Fruit fly (Drosophila melanogaster) whole organism, embryonic: ENCODE results near the gene Tti1.

Experiments
- Adf1 ChIP-seq: fragments of 200-800 bp; sonication (Bioruptor generic); IDR thresholded peaks from 2 replicates; pipeline ENCODE4 v1.3.6; 2022; ENCODE audit warnings: missing biosample characterization, missing genetic modification characterization
- CG11723 ChIP-seq: fragments of 200-800 bp; sonication (Bioruptor generic); optimal IDR thresholded peaks from 2 replicates; lab custom pipeline; 2017; ENCODE audit warnings: missing biosample characterization, mild to moderate bottlenecking, missing genetic modification characterization
- CG12769 ChIP-seq: fragments of 200-800 bp; sonication (Bioruptor generic); optimal IDR thresholded peaks from 2 replicates; lab custom pipeline; 2019; ENCODE audit warnings: missing biosample characterization, mild to moderate bottlenecking, missing genetic modification characterization, moderate library complexity
- CG13296 ChIP-seq: fragments of 200-800 bp; sonication (Bioruptor generic); optimal IDR thresholded peaks from 3 replicates; lab custom pipeline; 2018; ENCODE audit warnings: missing biosample characterization, mild to moderate bottlenecking, missing genetic modification characterization
- CG13624 ChIP-seq: fragments of 200-800 bp; sonication (Bioruptor generic); optimal IDR thresholded peaks from 2 replicates; lab custom pipeline; 2016; ENCODE audit warnings: missing biosample characterization, missing genetic modification characterization
- CG14965 ChIP-seq: fragments of 200-800 bp; sonication (Bioruptor generic); optimal IDR thresholded peaks from 2 replicates; lab custom pipeline; 2016; ENCODE audit warnings: missing biosample characterization, missing genetic modification characterization, borderline replicate concordance
- CG15073 ChIP-seq: fragments of 200-800 bp; sonication (Bioruptor generic); optimal IDR thresholded peaks from 2 replicates; lab custom pipeline; 2016; ENCODE audit warnings: missing biosample characterization, missing genetic modification characterization
- CG17385 ChIP-seq: fragments of 200-800 bp; sonication (Bioruptor generic); optimal IDR thresholded peaks from 3 replicates; lab custom pipeline; 2018; ENCODE audit warnings: missing biosample characterization, mild to moderate bottlenecking, missing genetic modification characterization
- CG1792 ChIP-seq: fragments of 200-800 bp; sonication (Bioruptor generic); optimal IDR thresholded peaks from 2 replicates; lab custom pipeline; 2016; ENCODE audit warnings: missing biosample characterization, missing genetic modification characterization
- CG32767 ChIP-seq: fragments of 200-800 bp; sonication (Bioruptor generic); IDR thresholded peaks from 2 replicates; pipeline ENCODE4 v1.3.6; 2022; ENCODE audit warnings: missing biosample characterization, missing genetic modification characterization
- CG34422 ChIP-seq: fragments of 200-800 bp; sonication (Bioruptor generic); IDR thresholded peaks from 3 replicates; pipeline ENCODE4 v1.3.6; 2022; ENCODE audit warnings: missing biosample characterization, missing genetic modification characterization
- CG42726 ChIP-seq: fragments of 200-800 bp; sonication (Bioruptor generic); IDR thresholded peaks from 2 replicates; pipeline ENCODE4 v1.3.6; 2022; ENCODE audit warnings: missing biosample characterization, missing genetic modification characterization; ENCODE audit not compliant: partially characterized antibody
- CG6175 ChIP-seq: fragments of 200-800 bp; sonication (Bioruptor generic); IDR thresholded peaks from 3 replicates; pipeline ENCODE4 v1.3.6; 2022; ENCODE audit warnings: missing biosample characterization, missing genetic modification characterization
- CG8765 ChIP-seq: fragments of 200-800 bp; sonication (Bioruptor generic); IDR thresholded peaks from 2 replicates; pipeline ENCODE4 v1.3.6; 2022; ENCODE audit warnings: missing biosample characterization, missing genetic modification characterization
- CG9437 ChIP-seq: fragments of 200-800 bp; sonication (Bioruptor generic); optimal IDR thresholded peaks from 2 replicates; lab custom pipeline; 2018; ENCODE audit warnings: missing biosample characterization, mild to moderate bottlenecking, missing genetic modification characterization
- CG9727 ChIP-seq: fragments of 200-800 bp; sonication (Bioruptor generic); optimal IDR thresholded peaks from 3 replicates; lab custom pipeline; 2017; ENCODE audit warnings: missing biosample characterization, mild to moderate bottlenecking, missing genetic modification characterization
- CG9817 ChIP-seq: fragments of 200-800 bp; sonication (Bioruptor generic); optimal IDR thresholded peaks from 2 replicates; lab custom pipeline; 2018; ENCODE audit warnings: missing biosample characterization, mild to moderate bottlenecking, missing genetic modification characterization, moderate library complexity
- CG9932 ChIP-seq: fragments of 200-800 bp; sonication (Bioruptor generic); IDR thresholded peaks from 2 replicates; pipeline ENCODE4 v1.3.6; 2022; ENCODE audit warnings: missing biosample characterization, missing genetic modification characterization
- D19A ChIP-seq: fragments of 200-800 bp; optimal IDR thresholded peaks from 3 replicates; lab custom pipeline; 2019; ENCODE audit warnings: missing biosample characterization, mild to moderate bottlenecking, missing genetic modification characterization, moderate library complexity
- Dad ChIP-seq: fragments of 200-800 bp; sonication (Bioruptor generic); optimal IDR thresholded peaks from 3 replicates; lab custom pipeline; 2016; ENCODE audit warnings: missing biosample characterization, missing genetic modification characterization
- Dbx ChIP-seq: fragments of 200-800 bp; sonication (Bioruptor generic); IDR thresholded peaks from 3 replicates; pipeline ENCODE4 v1.3.6; 2022; ENCODE audit warnings: missing biosample characterization, missing genetic modification characterization
- Dip2 ChIP-seq: fragments of 200-800 bp; sonication (Bioruptor generic); IDR thresholded peaks from 2 replicates; pipeline ENCODE4 v1.3.6; 2022; ENCODE audit warnings: missing biosample characterization, missing genetic modification characterization
- Gsc ChIP-seq: fragments of 200-800 bp; sonication (Bioruptor generic); IDR thresholded peaks from 2 replicates; pipeline ENCODE4 v1.3.6; 2022; ENCODE audit warnings: missing biosample characterization, missing genetic modification characterization
- Med ChIP-seq: fragments of 200-800 bp; sonication (Bioruptor generic); peaks from one replicate; lab custom pipeline; 2016; ENCODE audit warnings: missing biosample characterization, missing genetic modification characterization, mild to moderate bottlenecking, inconsistent platforms, moderate library complexity
- Neu2 ChIP-seq: fragments of 200-800 bp; sonication (Bioruptor generic); optimal IDR thresholded peaks from 3 replicates; lab custom pipeline; 2016; ENCODE audit warnings: missing biosample characterization, missing genetic modification characterization, borderline replicate concordance
- Nf-YA ChIP-seq: fragments of 200-800 bp; sonication (Bioruptor generic); IDR thresholded peaks from 2 replicates; pipeline ENCODE4 v1.3.6; 2022; ENCODE audit warnings: missing biosample characterization, missing genetic modification characterization
- Nf-YC ChIP-seq: fragments of 200-800 bp; optimal IDR thresholded peaks from 3 replicates; lab custom pipeline; 2019; ENCODE audit warnings: missing biosample characterization, mild to moderate bottlenecking, missing genetic modification characterization, moderate library complexity
- Pdp1 ChIP-seq, 2 experiments: fragments of 200-800 bp; sonication (Bioruptor generic); optimal IDR thresholded peaks; 3 replicates each; lab custom pipeline; 2016; ENCODE audit warnings: missing biosample characterization in 2 of 2, missing genetic modification characterization in 2 of 2, mild to moderate bottlenecking in 1 of 2, moderate library complexity in 1 of 2
- Sox102F ChIP-seq: fragments of 200-800 bp; sonication (Bioruptor generic); optimal IDR thresholded peaks from 2 replicates; lab custom pipeline; 2018; ENCODE audit warnings: missing biosample characterization, mild to moderate bottlenecking, missing genetic modification characterization, moderate library complexity
- abd-A ChIP-seq: fragments of 200-800 bp; sonication (Bioruptor generic); optimal IDR thresholded peaks from 3 replicates; lab custom pipeline; 2019; ENCODE audit warnings: missing biosample characterization, mild to moderate bottlenecking, missing genetic modification characterization, moderate library complexity
- ewg ChIP-seq: fragments of 200-800 bp; sonication (Bioruptor generic); optimal IDR thresholded peaks from 3 replicates; lab custom pipeline; 2017; ENCODE audit warnings: mild to moderate bottlenecking, missing biosample characterization, missing genetic modification reagents, missing genetic modification characterization
- grau ChIP-seq: fragments of 200-800 bp; optimal IDR thresholded peaks from 3 replicates; lab custom pipeline; 2019; ENCODE audit warnings: missing biosample characterization, mild to moderate bottlenecking, missing genetic modification characterization, moderate library complexity
- gsb-n ChIP-seq: fragments of 200-800 bp; sonication (Bioruptor generic); optimal IDR thresholded peaks from 3 replicates; lab custom pipeline; 2018; ENCODE audit warnings: missing biosample characterization, mild to moderate bottlenecking, missing genetic modification characterization
- h ChIP-seq: fragments of >200 bp; optimal IDR thresholded peaks from 2 replicates; lab custom pipeline; 2017
- hbn ChIP-seq: fragments of 200-800 bp; sonication (Bioruptor generic); IDR thresholded peaks from 2 replicates; pipeline ENCODE4 v1.3.6; 2022; ENCODE audit warnings: missing biosample characterization, missing genetic modification characterization; ENCODE audit not compliant: partially characterized antibody
- insv ChIP-seq, 2 experiments: fragments of 200-800 bp; sonication (Bioruptor generic); optimal IDR thresholded peaks; 3 replicates each; lab custom pipeline; 2016 to 2018; ENCODE audit warnings: missing biosample characterization in 2 of 2, missing genetic modification characterization in 2 of 2
- lmd ChIP-seq: fragments of 200-800 bp; sonication (Bioruptor generic); IDR thresholded peaks from 2 replicates; pipeline ENCODE4 v1.3.6; 2022; ENCODE audit warnings: missing biosample characterization, missing genetic modification characterization
- luna ChIP-seq: fragments of 200-800 bp; sonication (Bioruptor generic); optimal IDR thresholded peaks from 2 replicates; lab custom pipeline; 2016; ENCODE audit warnings: missing biosample characterization, missing genetic modification characterization
- nerfin-2 ChIP-seq: fragments of 200-800 bp; sonication (Bioruptor generic); IDR thresholded peaks from 2 replicates; pipeline ENCODE4 v1.3.6; 2022; ENCODE audit warnings: missing biosample characterization, missing genetic modification characterization; ENCODE audit not compliant: partially characterized antibody
- oc ChIP-seq: fragments of 200-800 bp; sonication (Bioruptor generic); optimal IDR thresholded peaks from 2 replicates; lab custom pipeline; 2018; ENCODE audit warnings: missing biosample characterization, mild to moderate bottlenecking, missing genetic modification characterization, moderate library complexity
- phol ChIP-seq: fragments of 200-800 bp; sonication (Bioruptor generic); optimal IDR thresholded peaks from 3 replicates; lab custom pipeline; 2018; ENCODE audit warnings: missing biosample characterization, mild to moderate bottlenecking, missing genetic modification characterization, moderate library complexity
- psq ChIP-seq: fragments of 200-800 bp; sonication (Bioruptor generic); optimal IDR thresholded peaks from 2 replicates; lab custom pipeline; 2017; ENCODE audit warnings: missing biosample characterization, missing genetic modification characterization
- sens ChIP-seq: fragments of 200-800 bp; sonication (Bioruptor generic); peaks from one replicate; lab custom pipeline; 2016; ENCODE audit warnings: missing biosample characterization, missing genetic modification characterization
- sisA ChIP-seq: fragments of 200-800 bp; sonication (Bioruptor generic); IDR thresholded peaks from 2 replicates; pipeline ENCODE4 v1.3.6; 2022; ENCODE audit warnings: missing biosample characterization, missing genetic modification characterization
- slou ChIP-seq: fragments of 200-800 bp; sonication (Bioruptor generic); optimal IDR thresholded peaks from 3 replicates; lab custom pipeline; 2016; ENCODE audit warnings: missing biosample characterization, missing genetic modification characterization
- tll ChIP-seq, 2 experiments: fragments of 200-800 bp in 1 of 2; fragments of >200 bp in 1 of 2; sonication (Bioruptor generic) in 1 of 2; optimal IDR thresholded peaks; 2 replicates each; lab custom pipeline; 2017 to 2019; ENCODE audit warnings: missing biosample characterization in 2 of 2, missing genetic modification characterization in 2 of 2, mild to moderate bottlenecking in 1 of 2, moderate library complexity in 1 of 2
- unc-4 ChIP-seq: fragments of 200-800 bp; sonication (Bioruptor generic); IDR thresholded peaks from 2 replicates; pipeline ENCODE4 v1.3.6; 2022; ENCODE audit warnings: missing biosample characterization, missing genetic modification characterization; ENCODE audit not compliant: partially characterized antibody
- vfl ChIP-seq: fragments of 200-800 bp; sonication (Bioruptor generic); optimal IDR thresholded peaks from 2 replicates; lab custom pipeline; 2016; ENCODE audit warnings: missing biosample characterization, missing genetic modification characterization
- zen ChIP-seq: fragments of 200-800 bp; sonication (Bioruptor generic); optimal IDR thresholded peaks from 3 replicates; lab custom pipeline; 2018; ENCODE audit warnings: missing biosample characterization, mild to moderate bottlenecking, missing genetic modification characterization, moderate library complexity

Tti1 gene

dm6 chr3R:9762955-9763931 is 8.8 kb upstream of the Tti1 start, which contains the start of the genes Snap24 and CG8478 (continued):
- TF ChIP-seq CG13624 (GFP tag; lab: Kevin White, UChicago) (no peak), CG6175 (GFP tag; lab: Robert Waterston, UW) (no peak), sisA (no peak), CG42726 (GFP tag; lab: Robert Waterston, UW) (peak; percentile 45; the same call in 1 of the 2 replicates), nerfin-2 (GFP tag; lab: Robert Waterston, UW) (peak; percentile 73), CG9817 (tag; lab: Kevin White, UChicago) (no peak), CG11723 (GFP tag; lab: Kevin White, UChicago) (no peak), grau (tag; lab: Kevin White, UChicago) (peak; percentile 0), CG9727 (peak; percentile 10), Gsc (GFP tag; lab: Robert Waterston, UW) (no peak), vfl (GFP tag; lab: Kevin White, UChicago) (no peak), CG34422 (peak; percentile 46; the same call in 1 of the 3 replicates), phol (peak; percentile 22), Dbx (GFP tag; lab: Robert Waterston, UW) (no peak), Med (GFP tag; lab: Kevin White, UChicago) (peak; percentile 70), h (no peak), hbn (GFP tag; lab: Robert Waterston, UW) (peak; percentile 65), Adf1 (GFP tag; lab: Robert Waterston, UW) (no peak), oc (no peak), zen (peak; percentile 12), CG13296 (GFP tag; lab: Kevin White, UChicago) (no peak), gsb-n (tag; lab: Kevin White, UChicago) (no peak), Sox102F (no peak), D19A (tag; lab: Kevin White, UChicago) (peak; percentile 9), tll (GFP tag; optimal IDR thresholded peaks at IDR 0.05; lab: Kevin White, UChicago) (no peak), Pdp1 (GFP tag; optimal IDR thresholded peaks at IDR 0.05; lab: Kevin White, UChicago) (peak in 1 of 2 experiments; percentile 22), CG14965 (GFP tag; lab: Kevin White, UChicago) (no peak), Dip2 (GFP tag; lab: Robert Waterston, UW) (no peak), sens (GFP tag; lab: Kevin White, UChicago) (peak; percentile 91), CG12769 (no peak), CG32767 (no peak), CG9932 (GFP tag; lab: Robert Waterston, UW) (peak; percentile 50), unc-4 (peak; percentile 74), ewg (GFP tag; lab: Kevin White, UChicago) (peak; percentile 47), slou (GFP tag; lab: Kevin White, UChicago) (no peak), psq (GFP tag; lab: Kevin White, UChicago) (no peak), Neu2 (GFP tag; lab: Kevin White, UChicago) (no peak), CG8765 (GFP tag; lab: Robert Waterston, UW) (no peak), lmd (no peak), Nf-YC (peak; percentile 20), Nf-YA (no peak), CG9437 (GFP tag; lab: Kevin White, UChicago) (no peak), insv (GFP tag; optimal IDR thresholded peaks at IDR 0.05; lab: Kevin White, UChicago) (no peak), luna (GFP tag; lab: Kevin White, UChicago) (no peak), CG17385 (GFP tag; lab: Kevin White, UChicago) (no peak), CG1792 (no peak), abd-A (tag; lab: Kevin White, UChicago) (no peak), Dad (no peak), CG15073 (no peak)
